Worm (Caenorhabditis elegans): ENCODE data around the gene F46B6.5.

F46B6.5 gene

ce11 chrV:9782969-9783368 is at the start of gene F46B6.5:
Gene F46B6.5, minus strand, starts transcription at chrV:9783069.
- TF ChIP-seq tbx-11 (GFP tag; IDR thresholded peaks at IDR 0.05): no peak
- TF ChIP-seq ceh-13 (GFP tag; optimal IDR thresholded peaks at IDR 0.05): no peak
- TF ChIP-seq hmbx-1 (tag; optimal IDR thresholded peaks at IDR 0.05): no peak
- no peak for TF ChIP-seq hnd-1 (tag; optimal IDR thresholded peaks at IDR 0.05)
- no peak for TF ChIP-seq pes-1 (GFP tag; IDR thresholded peaks at IDR 0.05)
- TF ChIP-seq tra-4 (tag; optimal IDR thresholded peaks at IDR 0.05): no peak
- no peak for TF ChIP-seq ets-7 (tag; optimal IDR thresholded peaks at IDR 0.05)
- TF ChIP-seq tbx-37 (GFP tag; conservative IDR thresholded peaks at IDR 0.05): no peak
- TF ChIP-seq ceh-36 (tag; optimal IDR thresholded peaks at IDR 0.05): no peak
- TF ChIP-seq F13C5.2 (tag; optimal IDR thresholded peaks at IDR 0.05): no peak
- no peak for TF ChIP-seq flt-1 (GFP tag; IDR thresholded peaks at IDR 0.05)
- no peak for TF ChIP-seq B0310.2 (tag; optimal IDR thresholded peaks at IDR 0.05)
- TF ChIP-seq scrt-1 (GFP tag; IDR thresholded peaks at IDR 0.05): no peak

ce11 chrV:9824149-9824548 is 41.3 kb upstream of the F46B6.5 start, which contains the start of gene str-2:
Gene str-2, minus strand, starts transcription at chrV:9824249.
- no peak for TF ChIP-seq pes-1 (GFP tag; IDR thresholded peaks at IDR 0.05)
- TF ChIP-seq ceh-13 (GFP tag; optimal IDR thresholded peaks at IDR 0.05): no peak
- TF ChIP-seq B0310.2 (tag; optimal IDR thresholded peaks at IDR 0.05): no peak
- no peak for TF ChIP-seq tra-4 (tag; optimal IDR thresholded peaks at IDR 0.05)
- no peak for TF ChIP-seq hnd-1 (tag; optimal IDR thresholded peaks at IDR 0.05)
- TF ChIP-seq tbx-37 (GFP tag; conservative IDR thresholded peaks at IDR 0.05): no peak
- TF ChIP-seq ceh-36 (tag; optimal IDR thresholded peaks at IDR 0.05): no peak
- no peak for TF ChIP-seq hmbx-1 (tag; optimal IDR thresholded peaks at IDR 0.05)
- TF ChIP-seq flt-1 (GFP tag; IDR thresholded peaks at IDR 0.05): no peak
- no peak for TF ChIP-seq hmg-4 (GFP tag; optimal IDR thresholded peaks at IDR 0.05)
- TF ChIP-seq ets-7 (tag; optimal IDR thresholded peaks at IDR 0.05): no peak
- no peak for TF ChIP-seq sea-1 (GFP tag; conservative IDR thresholded peaks at IDR 0.05)
- TF ChIP-seq ama-1 (optimal IDR thresholded peaks at IDR 0.05): no peak
- no peak for TF ChIP-seq tbx-11 (GFP tag; IDR thresholded peaks at IDR 0.05)
- TF ChIP-seq aly-1 (tag; optimal IDR thresholded peaks at IDR 0.05): no peak
- TF ChIP-seq F13C5.2 (tag; optimal IDR thresholded peaks at IDR 0.05): no peak

- TF ChIP-seq sea-1 (GFP tag; conservative IDR thresholded peaks at IDR 0.05) (no peak), hnd-1 (tag; optimal IDR thresholded peaks at IDR 0.05) (no peak), B0310.2 (tag; optimal IDR thresholded peaks at IDR 0.05) (no peak), tra-4 (tag; optimal IDR thresholded peaks at IDR 0.05) (no peak), tbx-11 (GFP tag; IDR thresholded peaks at IDR 0.05) (no peak), hmg-4 (GFP tag; optimal IDR thresholded peaks at IDR 0.05) (no peak), scrt-1 (GFP tag; IDR thresholded peaks at IDR 0.05) (no peak)
Measured at ce11 chrV:9821724-9822123, 38.9 kb upstream of the F46B6.5 start, which contains the start of gene str-193. Gene str-193, minus strand, starts transcription at chrV:9821824.

DNA sequence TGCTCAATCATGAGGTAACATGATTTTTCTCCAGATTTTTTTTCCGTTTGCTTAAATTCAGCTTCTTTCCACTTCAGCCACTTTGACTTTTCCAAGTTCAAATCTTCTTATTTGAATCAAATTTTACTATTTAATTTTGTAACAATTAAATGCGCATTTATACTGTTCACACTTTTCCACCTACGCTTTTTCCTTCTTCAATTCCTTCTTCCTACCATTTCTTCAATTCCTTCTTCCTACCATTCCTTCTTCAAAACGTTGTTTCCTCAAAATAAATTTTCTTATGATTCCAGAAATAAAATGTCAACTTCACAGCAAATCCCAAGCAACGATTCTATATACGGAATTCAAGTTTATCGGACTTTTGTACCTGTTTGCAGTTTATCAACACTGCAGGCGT is 33.5 kb upstream of the F46B6.5 start, which contains the start of gene sru-31:
TSS of gene sru-31 (plus strand) at position 301 of the 400 bp plus-strand sequence.
- TF ChIP-seq B0310.2 (tag; optimal IDR thresholded peaks at IDR 0.05) (no peak), ets-7 (tag; optimal IDR thresholded peaks at IDR 0.05) (no peak), hmg-4 (GFP tag; optimal IDR thresholded peaks at IDR 0.05) (no peak), aly-1 (tag; optimal IDR thresholded peaks at IDR 0.05) (no peak), tra-4 (tag; optimal IDR thresholded peaks at IDR 0.05) (no peak), ceh-36 (tag; optimal IDR thresholded peaks at IDR 0.05) (no peak), ceh-13 (GFP tag; optimal IDR thresholded peaks at IDR 0.05) (no peak), pes-1 (GFP tag; IDR thresholded peaks at IDR 0.05) (no peak), sea-1 (GFP tag; conservative IDR thresholded peaks at IDR 0.05) (no peak), F13C5.2 (tag; optimal IDR thresholded peaks at IDR 0.05) (no peak), flt-1 (GFP tag; IDR thresholded peaks at IDR 0.05) (no peak), tbx-11 (GFP tag; IDR thresholded peaks at IDR 0.05) (no peak), hmbx-1 (tag; optimal IDR thresholded peaks at IDR 0.05) (no peak), ama-1 (optimal IDR thresholded peaks at IDR 0.05) (no peak)

ce11 chrV:9813527-9813926 is 30.7 kb upstream of the F46B6.5 start, which contains the start of gene sru-30:
Gene sru-30, plus strand, starts transcription at chrV:9813827.
- TF ChIP-seq aly-1 (tag; optimal IDR thresholded peaks at IDR 0.05): no peak

DNA sequence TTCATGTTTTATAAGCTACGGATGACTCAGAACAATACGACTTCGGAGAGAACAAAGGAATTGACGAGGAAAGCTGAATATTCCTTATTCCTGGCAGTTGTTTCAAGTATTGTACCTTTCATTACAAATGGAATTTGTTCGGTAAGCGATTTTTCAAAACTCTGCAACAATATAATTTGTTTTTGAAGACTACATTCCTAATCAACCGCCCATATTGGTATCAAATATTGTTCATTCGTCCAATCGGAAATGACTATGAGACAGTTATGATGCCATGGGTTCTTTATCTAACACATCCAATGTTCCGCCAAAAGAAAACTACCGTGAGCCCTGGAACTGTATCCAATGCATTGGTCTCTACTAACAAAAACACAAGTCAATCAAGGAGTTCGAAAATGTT is 29.3 kb upstream of the F46B6.5 start:
- TF ChIP-seq hmbx-1 (tag; optimal IDR thresholded peaks at IDR 0.05) (no peak), pes-1 (GFP tag; IDR thresholded peaks at IDR 0.05) (no peak), ets-7 (tag; optimal IDR thresholded peaks at IDR 0.05) (no peak), B0310.2 (tag; optimal IDR thresholded peaks at IDR 0.05) (no peak), flt-1 (GFP tag; IDR thresholded peaks at IDR 0.05) (no peak), tbx-37 (GFP tag; conservative IDR thresholded peaks at IDR 0.05) (no peak), ama-1 (optimal IDR thresholded peaks at IDR 0.05) (no peak), hmg-4 (GFP tag; optimal IDR thresholded peaks at IDR 0.05) (no peak), F13C5.2 (tag; optimal IDR thresholded peaks at IDR 0.05) (no peak), aly-1 (tag; optimal IDR thresholded peaks at IDR 0.05) (no peak), scrt-1 (GFP tag; IDR thresholded peaks at IDR 0.05) (no peak), tra-4 (tag; optimal IDR thresholded peaks at IDR 0.05) (no peak), tbx-11 (GFP tag; IDR thresholded peaks at IDR 0.05) (no peak), sea-1 (GFP tag; conservative IDR thresholded peaks at IDR 0.05) (no peak), ceh-13 (GFP tag; optimal IDR thresholded peaks at IDR 0.05) (no peak), hnd-1 (tag; optimal IDR thresholded peaks at IDR 0.05) (no peak)

DNA sequence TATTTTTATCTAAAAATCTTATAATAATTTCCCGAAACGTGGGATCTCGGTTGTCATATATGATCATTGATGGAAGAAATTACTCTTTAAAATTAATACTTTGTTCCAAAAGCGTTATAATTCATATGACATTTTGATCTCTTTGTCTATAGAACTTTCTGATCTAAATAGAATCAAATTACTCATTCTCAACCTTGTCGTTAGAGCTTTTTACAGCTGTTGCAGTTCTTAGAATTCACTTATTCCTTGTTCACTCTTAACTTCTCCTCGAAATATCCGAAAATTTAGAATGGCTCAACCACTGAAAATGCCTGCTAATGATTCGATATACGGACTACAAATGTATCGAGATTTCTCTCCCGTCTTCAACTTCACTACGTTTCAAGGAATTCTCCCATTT is 28.3 kb upstream of the F46B6.5 start, which contains the start of gene sru-29:
TSS of gene sru-29 (plus strand) at position 301 of the 400 bp plus-strand sequence.
- TF ChIP-seq ama-1 (optimal IDR thresholded peaks at IDR 0.05) (no peak), scrt-1 (GFP tag; IDR thresholded peaks at IDR 0.05) (no peak), ceh-13 (GFP tag; optimal IDR thresholded peaks at IDR 0.05) (no peak), flt-1 (GFP tag; IDR thresholded peaks at IDR 0.05) (no peak)

- TF ChIP-seq tbx-11 (GFP tag; IDR thresholded peaks at IDR 0.05): no peak
- TF ChIP-seq sea-1 (GFP tag; conservative IDR thresholded peaks at IDR 0.05): no peak
- TF ChIP-seq pes-1 (GFP tag; IDR thresholded peaks at IDR 0.05): no peak
- no peak for TF ChIP-seq hmbx-1 (tag; optimal IDR thresholded peaks at IDR 0.05)
- TF ChIP-seq B0310.2 (tag; optimal IDR thresholded peaks at IDR 0.05): no peak
- no peak for TF ChIP-seq tra-4 (tag; optimal IDR thresholded peaks at IDR 0.05)
- no peak for TF ChIP-seq ets-7 (tag; optimal IDR thresholded peaks at IDR 0.05)
- TF ChIP-seq ceh-13 (GFP tag; optimal IDR thresholded peaks at IDR 0.05): no peak
- TF ChIP-seq ceh-36 (tag; optimal IDR thresholded peaks at IDR 0.05): no peak
- no peak for TF ChIP-seq ama-1 (optimal IDR thresholded peaks at IDR 0.05)
- TF ChIP-seq F13C5.2 (tag; optimal IDR thresholded peaks at IDR 0.05): no peak
- TF ChIP-seq hmg-4 (GFP tag; optimal IDR thresholded peaks at IDR 0.05): no peak
Measured at ce11 chrV:9805161-9805560, 22.3 kb upstream of the F46B6.5 start, which contains the start of gene sru-37. Gene sru-37, plus strand, starts transcription at chrV:9805461.
